Worm (Caenorhabditis elegans) whole organism, late embryonic: ENCODE data around the gene clec-47.

Experiments used
- F13H6.1 ChIP-seq: sonication (generic microtip); optimal IDR thresholded peaks from 2 replicates; lab custom pipeline; 2016; ENCODE audit warnings: missing genetic modification characterization, missing compliant biosample characterization
- K02D7.2 ChIP-seq: sonication (generic microtip); optimal IDR thresholded peaks from 2 replicates; lab custom pipeline; 2017; ENCODE audit warnings: mild to moderate bottlenecking, missing genetic modification characterization, missing compliant biosample characterization
- K09A11.1 ChIP-seq: sonication (generic microtip); optimal IDR thresholded peaks from 2 replicates; lab custom pipeline; 2017; ENCODE audit warnings: antibody characterized with exemption, mild to moderate bottlenecking, missing genetic modification characterization, missing compliant biosample characterization; ENCODE audit not compliant: insufficient read depth
- T23F11.4 ChIP-seq: fragments of 200-800 bp; sonication (Bioruptor generic); optimal IDR thresholded peaks from 2 replicates; lab custom pipeline; 2018; ENCODE audit warnings: mild to moderate bottlenecking, missing genetic modification characterization, missing compliant biosample characterization
- Y22D7AL.16 ChIP-seq: sonication (generic microtip); optimal IDR thresholded peaks from 2 replicates; lab custom pipeline; 2016; ENCODE audit warnings: missing genetic modification characterization, missing compliant biosample characterization
- ahr-1 ChIP-seq: sonication (generic microtip); optimal IDR thresholded peaks from 2 replicates; lab custom pipeline; 2016; ENCODE audit warnings: missing genetic modification characterization, missing compliant biosample characterization
- ceh-14 ChIP-seq: sonication (generic microtip); optimal IDR thresholded peaks from 2 replicates; lab custom pipeline; 2016; ENCODE audit warnings: missing genotype, missing genetic modification characterization, missing compliant biosample characterization
- ceh-19 ChIP-seq: fragments of 200-800 bp; sonication (Bioruptor generic); optimal IDR thresholded peaks from 2 replicates; lab custom pipeline; 2018; ENCODE audit warnings: mild to moderate bottlenecking, missing genetic modification characterization, missing compliant biosample characterization
- ceh-22 ChIP-seq: sonication (generic microtip); optimal IDR thresholded peaks from 2 replicates; lab custom pipeline; 2017; ENCODE audit warnings: missing biosample characterization, missing genetic modification characterization
- ceh-30 ChIP-seq: fragments of 150-350 bp; optimal IDR thresholded peaks from 2 replicates; lab custom pipeline; 2014; ENCODE audit warnings: missing biosample characterization, missing genetic modification characterization
- ceh-34 ChIP-seq: sonication (generic microtip); optimal IDR thresholded peaks from 2 replicates; lab custom pipeline; 2016; ENCODE audit warnings: mild to moderate bottlenecking, missing genetic modification characterization, missing compliant biosample characterization
- ceh-48 ChIP-seq: sonication (generic microtip); optimal IDR thresholded peaks from 2 replicates; lab custom pipeline; 2016; ENCODE audit warnings: missing genetic modification characterization, inconsistent platforms, missing compliant biosample characterization
- ceh-6 ChIP-seq: fragments of 200-800 bp; sonication (Bioruptor generic); optimal IDR thresholded peaks from 2 replicates; lab custom pipeline; 2018; ENCODE audit warnings: mild to moderate bottlenecking, missing genetic modification characterization, missing compliant biosample characterization
- ceh-9 ChIP-seq: sonication (generic microtip); optimal IDR thresholded peaks from 2 replicates; lab custom pipeline; 2016; ENCODE audit warnings: mild to moderate bottlenecking, missing genetic modification characterization, inconsistent platforms, missing compliant biosample characterization
- dve-1 ChIP-seq: sonication (generic microtip); optimal IDR thresholded peaks from 2 replicates; lab custom pipeline; 2017; ENCODE audit warnings: antibody characterized with exemption, mild to moderate bottlenecking, missing genetic modification characterization, missing compliant biosample characterization
- fax-1 ChIP-seq: sonication (generic microtip); optimal IDR thresholded peaks from 2 replicates; lab custom pipeline; 2016; ENCODE audit warnings: missing genotype, missing genetic modification characterization, missing compliant biosample characterization
- fkh-6 ChIP-seq: sonication (generic microtip); optimal IDR thresholded peaks from 2 replicates; lab custom pipeline; 2016; ENCODE audit warnings: missing genetic modification characterization, missing compliant biosample characterization
- gmeb-2 ChIP-seq: sonication (generic microtip); optimal IDR thresholded peaks from 2 replicates; lab custom pipeline; 2016; ENCODE audit warnings: missing genetic modification characterization, inconsistent platforms, missing compliant biosample characterization
- hlh-13 ChIP-seq: fragments of 200-800 bp; sonication (Bioruptor generic); optimal IDR thresholded peaks from 2 replicates; lab custom pipeline; 2018; ENCODE audit warnings: mild to moderate bottlenecking, missing genetic modification characterization, missing compliant biosample characterization
- hlh-15 ChIP-seq: sonication (generic microtip); optimal IDR thresholded peaks from 2 replicates; lab custom pipeline; 2016; ENCODE audit warnings: missing genetic modification characterization, missing compliant biosample characterization
- hlh-6 ChIP-seq: sonication (generic microtip); optimal IDR thresholded peaks from 2 replicates; lab custom pipeline; 2016; ENCODE audit warnings: missing genotype, missing genetic modification characterization, missing compliant biosample characterization
- lim-6 ChIP-seq: sonication (generic microtip); optimal IDR thresholded peaks from 2 replicates; lab custom pipeline; 2016; ENCODE audit warnings: missing genetic modification characterization, missing compliant biosample characterization
- lin-11 ChIP-seq: fragments of 200-800 bp; sonication (Bioruptor generic); optimal IDR thresholded peaks from 2 replicates; lab custom pipeline; 2018; ENCODE audit warnings: mild to moderate bottlenecking, missing genetic modification characterization, missing compliant biosample characterization
- madf-2 ChIP-seq: sonication (generic microtip); optimal IDR thresholded peaks from 2 replicates; lab custom pipeline; 2017; ENCODE audit warnings: missing genetic modification characterization, missing compliant biosample characterization
- mec-3 ChIP-seq: sonication (generic microtip); optimal IDR thresholded peaks from 2 replicates; lab custom pipeline; 2016; ENCODE audit warnings: borderline replicate concordance, missing genetic modification characterization, missing compliant biosample characterization
- nfya-1 ChIP-seq: sonication (generic microtip); optimal IDR thresholded peaks from 2 replicates; lab custom pipeline; 2017; ENCODE audit warnings: missing genetic modification characterization, mild to moderate bottlenecking, missing compliant biosample characterization, antibody characterized with exemption, moderate library complexity
- nhr-232 ChIP-seq: sonication (generic microtip); optimal IDR thresholded peaks from 2 replicates; lab custom pipeline; 2016; ENCODE audit warnings: missing genetic modification characterization, missing compliant biosample characterization
- odd-2 ChIP-seq: sonication (generic microtip); optimal IDR thresholded peaks from 2 replicates; lab custom pipeline; 2017; ENCODE audit warnings: antibody characterized with exemption, mild to moderate bottlenecking, missing genetic modification characterization, missing compliant biosample characterization
- pag-3 ChIP-seq: sonication (generic microtip); optimal IDR thresholded peaks from 2 replicates; lab custom pipeline; 2016; ENCODE audit warnings: missing compliant biosample characterization, missing genetic modification characterization, borderline replicate concordance
- pha-2 ChIP-seq: sonication (generic microtip); optimal IDR thresholded peaks from 2 replicates; lab custom pipeline; 2017; ENCODE audit warnings: mild to moderate bottlenecking, missing genetic modification characterization, missing compliant biosample characterization
- rnt-1 ChIP-seq: sonication (generic microtip); optimal IDR thresholded peaks from 2 replicates; lab custom pipeline; 2016; ENCODE audit warnings: missing genetic modification characterization, missing compliant biosample characterization
- sox-2 ChIP-seq: fragments of 200-800 bp; sonication (Bioruptor generic); IDR thresholded peaks from 2 replicates; pipeline ENCODE4 v1.3.6; 2022; ENCODE audit warnings: missing genetic modification reagents, missing genetic modification characterization, missing compliant biosample characterization
- sox-4 ChIP-seq: sonication (generic microtip); optimal IDR thresholded peaks from 2 replicates; lab custom pipeline; 2017; ENCODE audit warnings: mild to moderate bottlenecking, missing genetic modification characterization, inconsistent platforms, missing compliant biosample characterization
- syd-9 ChIP-seq: sonication (generic microtip); optimal IDR thresholded peaks from 2 replicates; lab custom pipeline; 2016; ENCODE audit warnings: mild to moderate bottlenecking, missing genetic modification characterization, moderate library complexity, missing compliant biosample characterization
- tbx-7 ChIP-seq: sonication (generic microtip); optimal IDR thresholded peaks from 2 replicates; lab custom pipeline; 2016; ENCODE audit warnings: missing genotype, missing genetic modification characterization, missing compliant biosample characterization
- ttx-3 ChIP-seq: sonication (generic microtip); optimal IDR thresholded peaks from 2 replicates; lab custom pipeline; 2016; ENCODE audit warnings: missing genetic modification reagents, missing genetic modification characterization, missing compliant biosample characterization
- unc-86 ChIP-seq: sonication (generic microtip); optimal IDR thresholded peaks from 2 replicates; lab custom pipeline; 2016; ENCODE audit warnings: missing genetic modification characterization, missing compliant biosample characterization

Gene clec-47

ce11 chrV:15147776-15148175 lies 27.8 kb upstream of the clec-47 start, which contains the start of gene T09F5.20:
Gene T09F5.20, minus strand, starts transcription at chrV:15147876.
- TF ChIP-seq dve-1: no peak
- no peak for TF ChIP-seq Y22D7AL.16 (tag; lab: Kevin White, UChicago)
- TF ChIP-seq ceh-30 (tag; lab: Kevin White, UChicago): no peak
- no peak for TF ChIP-seq fax-1 (tag; lab: Kevin White, UChicago)
- TF ChIP-seq tbx-7 (tag; lab: Kevin White, UChicago): no peak
- no peak for TF ChIP-seq K09A11.1 (tag; lab: Kevin White, UChicago)
- TF ChIP-seq F13H6.1 (tag; lab: Kevin White, UChicago): no peak
- TF ChIP-seq mec-3: no peak
- TF ChIP-seq sox-4 (tag; lab: Kevin White, UChicago): no peak
- TF ChIP-seq hlh-6 (tag; lab: Kevin White, UChicago): no peak
- no peak for TF ChIP-seq T23F11.4 (GFP tag; lab: Kevin White, UChicago)
- no peak for TF ChIP-seq pag-3 (tag; lab: Kevin White, UChicago)
- no peak for TF ChIP-seq ahr-1

ce11 chrV:15148800-15149199 lies 26.8 kb upstream of the clec-47 start, which contains the start of gene T09F5.1:
Gene T09F5.1, plus strand, starts transcription at chrV:15149100.
- TF ChIP-seq madf-2 (tag; lab: Kevin White, UChicago) (no peak), ttx-3 (tag; lab: Kevin White, UChicago) (no peak), ceh-48 (tag; lab: Kevin White, UChicago) (no peak), ceh-30 (tag; lab: Kevin White, UChicago) (no peak), rnt-1 (tag; lab: Kevin White, UChicago) (peak; percentile 5), ceh-14 (no peak)

- peak; percentile 69 for TF ChIP-seq nfya-1 (tag; lab: Kevin White, UChicago)
- TF ChIP-seq ceh-19 (GFP tag; lab: Kevin White, UChicago): no peak
- TF ChIP-seq, all 69 proteins: peak for 1
These were observed 25.4 kb upstream of the clec-47 start for ce11 chrV:15150176-15150575.

- TF ChIP-seq ceh-14: no peak
- TF ChIP-seq unc-86 (tag; lab: Kevin White, UChicago): no peak
- no peak for TF ChIP-seq ceh-6
- TF ChIP-seq ceh-19 (GFP tag; lab: Kevin White, UChicago): no peak
- no peak for TF ChIP-seq syd-9 (tag; lab: Kevin White, UChicago)
- TF ChIP-seq nhr-232 (tag; lab: Kevin White, UChicago): no peak
- TF ChIP-seq hlh-13 (GFP tag; lab: Kevin White, UChicago): no peak
- TF ChIP-seq sox-2: no peak
- TF ChIP-seq K09A11.1 (tag; lab: Kevin White, UChicago): no peak
- TF ChIP-seq ceh-22 (tag; lab: Kevin White, UChicago): no peak
These were observed 24.9 kb upstream of the clec-47 start, which contains the start of gene T09F5.2 for ce11 chrV:15150661-15151060. Gene T09F5.2, plus strand, starts transcription at chrV:15150961.

- TF ChIP-seq nhr-232 (tag; lab: Kevin White, UChicago) (no peak), ceh-19 (GFP tag; lab: Kevin White, UChicago) (no peak), lim-6 (tag; lab: Kevin White, UChicago) (no peak), odd-2 (tag; lab: Kevin White, UChicago) (no peak), F13H6.1 (tag; lab: Kevin White, UChicago) (no peak), gmeb-2 (tag; lab: Kevin White, UChicago) (no peak), ceh-34 (tag; lab: Kevin White, UChicago) (no peak), hlh-15 (no peak), lin-11 (no peak), K02D7.2 (tag; lab: Kevin White, UChicago) (no peak), mec-3 (no peak), tbx-7 (tag; lab: Kevin White, UChicago) (no peak), K09A11.1 (tag; lab: Kevin White, UChicago) (no peak), ceh-30 (tag; lab: Kevin White, UChicago) (no peak), ceh-9 (tag; lab: Kevin White, UChicago) (no peak), pha-2 (tag; lab: Kevin White, UChicago) (no peak), fkh-6 (tag; lab: Kevin White, UChicago) (no peak)
These were observed 23.5 kb upstream of the clec-47 start for ce11 chrV:15152010-15152409.
